Worm (Caenorhabditis elegans) whole organism, early embryonic: ENCODE data around the gene srxa-19.

Experiments used
- B0310.2 ChIP-seq: sonication (generic microtip); optimal IDR thresholded peaks from 2 replicates; lab custom pipeline; 2016; ENCODE audit warnings: mild to moderate bottlenecking, missing genetic modification characterization, missing compliant biosample characterization
- ama-1 ChIP-seq: fragments of 150-350 bp; optimal IDR thresholded peaks from 2 replicates; lab custom pipeline; 2014
- ceh-13 ChIP-seq: fragments of 200-800 bp; sonication (Bioruptor generic); optimal IDR thresholded peaks from 2 replicates; lab custom pipeline; 2018; ENCODE audit warnings: mild to moderate bottlenecking, missing genetic modification characterization, missing compliant biosample characterization
- ets-7 ChIP-seq: sonication (generic microtip); optimal IDR thresholded peaks from 2 replicates; lab custom pipeline; 2016; ENCODE audit warnings: missing genotype, missing genetic modification characterization, missing compliant biosample characterization
- flt-1 ChIP-seq: fragments of 200-800 bp; sonication (Bioruptor generic); IDR thresholded peaks from 2 replicates; pipeline ENCODE4 v1.3.6; 2022; ENCODE audit warnings: missing genetic modification characterization, missing compliant biosample characterization
- hmg-4 ChIP-seq: fragments of 200-800 bp; sonication (Bioruptor generic); optimal IDR thresholded peaks from 2 replicates; lab custom pipeline; 2018; ENCODE audit warnings: mild to moderate bottlenecking, missing genetic modification characterization, missing compliant biosample characterization
- pes-1 ChIP-seq: fragments of 200-800 bp; sonication (Bioruptor generic); IDR thresholded peaks from 2 replicates; pipeline ENCODE4 v1.3.6; 2022; ENCODE audit warnings: missing genetic modification reagents, missing genetic modification characterization, missing compliant biosample characterization
- scrt-1 ChIP-seq: fragments of 200-800 bp; sonication (Bioruptor generic); IDR thresholded peaks from 2 replicates; pipeline ENCODE4 v1.3.6; 2022; ENCODE audit warnings: missing genetic modification characterization, missing compliant biosample characterization
- tbx-37 ChIP-seq: fragments of 200-800 bp; sonication (Bioruptor generic); conservative IDR thresholded peaks from 2 replicates; pipeline ENCODE4 v1.3.6; 2022; ENCODE audit warnings: missing genetic modification reagents, missing genetic modification characterization, missing compliant biosample characterization

DNA sequence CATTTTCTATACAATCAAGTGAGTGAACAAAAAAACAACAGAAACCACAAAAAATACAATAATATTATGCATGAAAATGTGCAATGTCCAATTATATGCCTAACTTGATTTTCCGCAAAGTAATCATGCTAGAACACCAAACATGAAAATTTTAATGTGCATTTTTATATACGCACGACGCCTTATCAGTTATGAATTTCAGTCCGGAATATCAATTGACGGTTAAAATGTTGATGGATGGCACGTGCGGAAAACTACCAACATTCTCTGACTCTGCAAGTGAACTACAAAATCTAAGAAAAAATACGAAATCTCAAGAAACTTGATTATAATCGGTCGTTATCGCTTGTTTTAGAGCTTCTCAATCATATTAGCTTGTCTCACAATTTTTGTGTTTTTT, 37.4 kb upstream of the srxa-19 start:
- TF ChIP-seq ets-7 (tag; lab: Kevin White, UChicago) (no peak), ama-1 (lab: Kevin White, UChicago) (no peak), B0310.2 (no peak), flt-1 (no peak), pes-1 (GFP tag; lab: Robert Waterston, UW) (no peak), ceh-13 (GFP tag; lab: Kevin White, UChicago) (no peak), tbx-37 (GFP tag; lab: Robert Waterston, UW) (no peak), hmg-4 (no peak), scrt-1 (GFP tag; lab: Robert Waterston, UW) (no peak)
